Fruit fly (Drosophila melanogaster) whole organism, wandering third instar larva: ENCODE measurements around the gene Exn.

Experiments used
- Abd-B ChIP-seq: fragments of >200 bp; optimal IDR thresholded peaks from 2 replicates; lab custom pipeline; 2017; ENCODE audit warnings: missing biosample characterization, missing genetic modification characterization
- CG32264 ChIP-seq: fragments of 200-800 bp; sonication (Bioruptor generic); optimal IDR thresholded peaks from 2 replicates; lab custom pipeline; 2016; ENCODE audit warnings: missing biosample characterization, missing genetic modification characterization
- CG9705 ChIP-seq: fragments of 200-800 bp; sonication (Bioruptor generic); optimal IDR thresholded peaks from 2 replicates; lab custom pipeline; 2018; ENCODE audit warnings: missing biosample characterization, mild to moderate bottlenecking, missing genetic modification characterization
- CrebA ChIP-seq: fragments of 200-800 bp; sonication (Bioruptor generic); optimal IDR thresholded peaks from 2 replicates; lab custom pipeline; 2016; ENCODE audit warnings: missing biosample characterization, mild to moderate bottlenecking, missing genetic modification characterization, borderline replicate concordance
- Dfd ChIP-seq: fragments of >200 bp; optimal IDR thresholded peaks from 2 replicates; lab custom pipeline; 2017; ENCODE audit warnings: missing biosample characterization, missing genetic modification characterization
- Dif ChIP-seq: fragments of 200-275, 200-300 bp; sonication (Bioruptor generic); optimal IDR thresholded peaks from 2 replicates; lab custom pipeline; 2018; ENCODE audit warnings: missing biosample characterization, missing genetic modification characterization; ENCODE audit not compliant: partially characterized antibody
- GATAd ChIP-seq: sonication (Bioruptor generic); optimal IDR thresholded peaks from 2 replicates; lab custom pipeline; 2016; ENCODE audit warnings: missing biosample characterization, missing genetic modification characterization
- HLH106 ChIP-seq: fragments of 200-800 bp; optimal IDR thresholded peaks from 3 replicates; lab custom pipeline; 2019; ENCODE audit warnings: missing biosample characterization, mild to moderate bottlenecking, missing genetic modification characterization, moderate library complexity
- Hnf4 ChIP-seq: fragments of 200-800 bp; sonication (Bioruptor generic); optimal IDR thresholded peaks from 2 replicates; lab custom pipeline; 2016; ENCODE audit warnings: missing biosample characterization, mild to moderate bottlenecking, missing genetic modification characterization
- Hr78 ChIP-seq: fragments of >200 bp; optimal IDR thresholded peaks from 2 replicates; lab custom pipeline; 2017; ENCODE audit warnings: missing biosample characterization, missing genetic modification characterization
- Hr83 ChIP-seq: fragments of 200-300 bp; sonication (Bioruptor generic); optimal IDR thresholded peaks from 2 replicates; lab custom pipeline; 2016; ENCODE audit warnings: missing biosample characterization, mild to moderate bottlenecking, missing genetic modification characterization, moderate library complexity; ENCODE audit not compliant: poor library complexity, severe bottlenecking
- Jra ChIP-seq: sonication (Bioruptor generic); optimal IDR thresholded peaks from 2 replicates; lab custom pipeline; 2016; ENCODE audit warnings: missing biosample characterization, missing genetic modification characterization
- Mio ChIP-seq: sonication (Bioruptor generic); optimal IDR thresholded peaks from 2 replicates; lab custom pipeline; 2016; ENCODE audit warnings: missing biosample characterization, missing genetic modification characterization
- Myc ChIP-seq: fragments of >200 bp; optimal IDR thresholded peaks from 2 replicates; lab custom pipeline; 2017
- N ChIP-seq: fragments of >200 bp; optimal IDR thresholded peaks from 2 replicates; lab custom pipeline; 2018; ENCODE audit warnings: missing biosample characterization, missing external identifiers, missing genetic modification characterization
- OdsH ChIP-seq: fragments of 200-800 bp; sonication (Bioruptor generic); optimal IDR thresholded peaks from 2 replicates; lab custom pipeline; 2016; ENCODE audit warnings: missing biosample characterization, mild to moderate bottlenecking, missing genetic modification characterization
- Rel ChIP-seq, 2 experiments: fragments of 200-800 bp; sonication (Bioruptor generic) in 1 of 2; optimal IDR thresholded peaks; 2 replicates in 1 of 2; 3 replicates in 1 of 2; lab custom pipeline; 2016 to 2019; ENCODE audit warnings: mild to moderate bottlenecking in 2 of 2, missing biosample characterization in 2 of 2, missing genetic modification characterization in 2 of 2, moderate library complexity in 1 of 2
- Sp1 ChIP-seq: fragments of 200-800 bp; sonication (Bioruptor generic); optimal IDR thresholded peaks from 3 replicates; lab custom pipeline; 2019; ENCODE audit warnings: missing biosample characterization, mild to moderate bottlenecking, missing genetic modification characterization, moderate library complexity
- Vsx2 ChIP-seq: fragments of 200-300, 225-300 bp; sonication (Bioruptor generic); optimal IDR thresholded peaks from 2 replicates; lab custom pipeline; 2018; ENCODE audit warnings: missing biosample characterization, missing genetic modification characterization; ENCODE audit not compliant: partially characterized antibody
- br ChIP-seq: fragments of 200-800 bp; sonication (Bioruptor generic); optimal IDR thresholded peaks from 2 replicates; lab custom pipeline; 2016; ENCODE audit warnings: missing biosample characterization, missing genetic modification characterization
- brk ChIP-seq: fragments of 200-800 bp; sonication (Bioruptor generic); optimal IDR thresholded peaks from 2 replicates; lab custom pipeline; 2016; ENCODE audit warnings: missing biosample characterization, mild to moderate bottlenecking, missing genetic modification characterization
- dl ChIP-seq, 2 experiments: fragments of 175-275, 200-275 bp in 1 of 2; fragments of 200-275 bp in 1 of 2; sonication (Bioruptor generic); optimal IDR thresholded peaks; lab custom pipeline; 2018; ENCODE audit warnings: mild to moderate bottlenecking in 2 of 2, missing biosample characterization in 2 of 2, missing genetic modification characterization in 2 of 2, moderate library complexity in 2 of 2; ENCODE audit not compliant: partially characterized antibody in 2 of 2, insufficient read depth in 1 of 2
- dmrt93B ChIP-seq: fragments of 200-800 bp; sonication (Bioruptor generic); optimal IDR thresholded peaks from 2 replicates; lab custom pipeline; 2018; ENCODE audit warnings: missing biosample characterization, mild to moderate bottlenecking, missing genetic modification characterization
- dsf ChIP-seq: sonication (Bioruptor generic); optimal IDR thresholded peaks from 2 replicates; lab custom pipeline; 2016; ENCODE audit warnings: missing biosample characterization, missing genetic modification characterization, borderline replicate concordance
- ey ChIP-seq: fragments of 200-800 bp; sonication (Bioruptor generic); optimal IDR thresholded peaks from 2 replicates; lab custom pipeline; 2016; ENCODE audit warnings: missing biosample characterization, missing genetic modification characterization
- foxo ChIP-seq, 2 experiments: fragments of 200-800 bp; sonication (Bioruptor generic); optimal IDR thresholded peaks; 2 replicates in 1 of 2; 3 replicates in 1 of 2; lab custom pipeline; 2016 to 2017; ENCODE audit warnings: missing biosample characterization in 2 of 2, missing genetic modification characterization in 2 of 2
- fru ChIP-seq: fragments of 200-800 bp; sonication (Bioruptor generic); optimal IDR thresholded peaks from 3 replicates; lab custom pipeline; 2016; ENCODE audit warnings: missing biosample characterization, mild to moderate bottlenecking, missing genetic modification characterization
- h ChIP-seq: fragments of 200-800 bp; sonication (Bioruptor generic); optimal IDR thresholded peaks from 3 replicates; lab custom pipeline; 2016; ENCODE audit warnings: missing biosample characterization, mild to moderate bottlenecking, missing genetic modification characterization
- jim ChIP-seq: fragments of 175-275, 200-325 bp; sonication (Bioruptor generic); optimal IDR thresholded peaks from 2 replicates; lab custom pipeline; 2016; ENCODE audit warnings: missing biosample characterization, mild to moderate bottlenecking, missing genetic modification characterization
- lola ChIP-seq: fragments of >200 bp; optimal IDR thresholded peaks from 2 replicates; lab custom pipeline; 2017; ENCODE audit warnings: missing biosample characterization, missing genetic modification characterization
- pan ChIP-seq: fragments of >200 bp; optimal IDR thresholded peaks from 2 replicates; lab custom pipeline; 2017
- psq ChIP-seq: fragments of 200-800 bp; sonication (Bioruptor generic); optimal IDR thresholded peaks from 3 replicates; lab custom pipeline; 2017; ENCODE audit warnings: missing biosample characterization, mild to moderate bottlenecking, missing genetic modification characterization, moderate library complexity
- rgr ChIP-seq: fragments of 200-800 bp; sonication (Bioruptor generic); optimal IDR thresholded peaks from 3 replicates; lab custom pipeline; 2016; ENCODE audit warnings: missing biosample characterization, mild to moderate bottlenecking, missing genetic modification characterization
- sage ChIP-seq: fragments of 200-800 bp; sonication (Bioruptor generic); optimal IDR thresholded peaks from 2 replicates; lab custom pipeline; 2016; ENCODE audit warnings: missing biosample characterization, mild to moderate bottlenecking, missing genetic modification characterization
- sv ChIP-seq: fragments of 200-800 bp; sonication (Bioruptor generic); optimal IDR thresholded peaks from 3 replicates; lab custom pipeline; 2016; ENCODE audit warnings: missing biosample characterization, missing genetic modification characterization
- tai ChIP-seq: sonication (Bioruptor generic); optimal IDR thresholded peaks from 2 replicates; lab custom pipeline; 2016; ENCODE audit warnings: missing biosample characterization, missing genetic modification characterization
- usp ChIP-seq: fragments of >200 bp; optimal IDR thresholded peaks from 2 replicates; lab custom pipeline; 2017; ENCODE audit warnings: missing biosample characterization, missing genetic modification characterization
- woc ChIP-seq: sonication (Bioruptor generic); optimal IDR thresholded peaks from 2 replicates; lab custom pipeline; 2016; ENCODE audit warnings: missing biosample characterization, mild to moderate bottlenecking, missing genetic modification characterization

Gene Exn

DNA sequence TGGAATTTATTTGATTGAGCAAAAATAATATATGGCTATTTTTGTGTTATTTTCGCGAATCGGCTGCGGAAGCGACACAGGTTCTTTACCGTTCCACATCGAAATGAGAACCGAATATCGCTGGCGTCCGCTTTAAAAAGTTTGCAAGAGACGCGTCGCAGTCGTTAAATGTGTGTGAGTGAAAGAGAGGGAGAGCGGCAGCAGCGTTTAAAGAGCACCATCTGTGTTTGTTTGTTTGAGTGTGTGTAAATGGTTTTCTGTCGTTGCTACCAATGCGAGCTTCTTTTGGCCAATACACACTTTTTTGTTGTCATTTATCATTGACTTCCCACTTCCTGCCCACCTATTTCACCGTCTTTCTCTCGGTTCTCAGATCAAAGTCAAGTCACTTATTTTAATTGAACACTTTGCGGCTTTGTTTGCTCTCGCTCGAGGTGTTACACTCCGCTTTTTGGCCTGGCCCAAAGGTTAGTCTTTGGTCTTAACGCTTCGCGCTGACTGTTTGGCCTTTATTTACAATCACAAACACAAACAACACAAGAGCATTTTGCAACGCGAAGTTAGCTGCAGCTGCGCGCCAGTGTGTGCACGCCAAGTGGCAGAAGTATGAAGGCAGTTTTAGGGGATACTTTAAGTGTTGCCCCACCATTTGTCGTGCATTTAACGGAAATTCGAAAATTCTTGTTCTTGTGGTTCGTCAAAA, 42.4 kb downstream of the Exn start, which contains the start of gene CG3764:
Gene CG3764, minus strand, starts transcription at position 549 of the 703 bp plus-strand sequence.
- TF ChIP-seq Myc (lab: Kevin White, UChicago) (no peak), Dif (GFP tag; lab: Kevin White, UChicago) (peak; percentile 88), lola (GFP tag; lab: Kevin White, UChicago) (no peak), rgr (peak; percentile 86), dmrt93B (peak; percentile 79), fru (GFP tag; lab: Kevin White, UChicago) (peak; percentile 56), br (peak; percentile 65), Hnf4 (GFP tag; lab: Kevin White, UChicago) (no peak), dsf (GFP tag; lab: Kevin White, UChicago) (peak; percentile 12), ey (GFP tag; lab: Kevin White, UChicago) (peak; percentile 33), Hr83 (GFP tag; lab: Kevin White, UChicago) (peak; percentile 83), HLH106 (tag; lab: Kevin White, UChicago) (peak; percentile 69), h (GFP tag; lab: Kevin White, UChicago) (peak; percentile 75), Vsx2 (GFP tag; lab: Kevin White, UChicago) (no peak), woc (GFP tag; lab: Kevin White, UChicago) (no peak), dl (GFP tag; optimal IDR thresholded peaks at IDR 0.05; lab: Kevin White, UChicago; ENCODE audit: insufficient read depth in 1 of 2, partially characterized antibody in 2 of 2) (peak; percentile 71 to 86), Sp1 (peak; percentile 69), CG9705 (GFP tag; lab: Kevin White, UChicago) (peak; percentile 77), CrebA (GFP tag; lab: Kevin White, UChicago) (no peak), N (GFP tag; lab: Kevin White, UChicago) (no peak), OdsH (GFP tag; lab: Kevin White, UChicago) (peak; percentile 58), psq (peak; percentile 61), Rel (GFP tag; optimal IDR thresholded peaks at IDR 0.05; lab: Kevin White, UChicago) (peak; percentile 60), Rel (tag; optimal IDR thresholded peaks at IDR 0.05; lab: Kevin White, UChicago) (peak; percentile 80), foxo (GFP tag; optimal IDR thresholded peaks at IDR 0.05; lab: Kevin White, UChicago) (peak in 1 of 2 experiments; percentile 60)

DNA sequence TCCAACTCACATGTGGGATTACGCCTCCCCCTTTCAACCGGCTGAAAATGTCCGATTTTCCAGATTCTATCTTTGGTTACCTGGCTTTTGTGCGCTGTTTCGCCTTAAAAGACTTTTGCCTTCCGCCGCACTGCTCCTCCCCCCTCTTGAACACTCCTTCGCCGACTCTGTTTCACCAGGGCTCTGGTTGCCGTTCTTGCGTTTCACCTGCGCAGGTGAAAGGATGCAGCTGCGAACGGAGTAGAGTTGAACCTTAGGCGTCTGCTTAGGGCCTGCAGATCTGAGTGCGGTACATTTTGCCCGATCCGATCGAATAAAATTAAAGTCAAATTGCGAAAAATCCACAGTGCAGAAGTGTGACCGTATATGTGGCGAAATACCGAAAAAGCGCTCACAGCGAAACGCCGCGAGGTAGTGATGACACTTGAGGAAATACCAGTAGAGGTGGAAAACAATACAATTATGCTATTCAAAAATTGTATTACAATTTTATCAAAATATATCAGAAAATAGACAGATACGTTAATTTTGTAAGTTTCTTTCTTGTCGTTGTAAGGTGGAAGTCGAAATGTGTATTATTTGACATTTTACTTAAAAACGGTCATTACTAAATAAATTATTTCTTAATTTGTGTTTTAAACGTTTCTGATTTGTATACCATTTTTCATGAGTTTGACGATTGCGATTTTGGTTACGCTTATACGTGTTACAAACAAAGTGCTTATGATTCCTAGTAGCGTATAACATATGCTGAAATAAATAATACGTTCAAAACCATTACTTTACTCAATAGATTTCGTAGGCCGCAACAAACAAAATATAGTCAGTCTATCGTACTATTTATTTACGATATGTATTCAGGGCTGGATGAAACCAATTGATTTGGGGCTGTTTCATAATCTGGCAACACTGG, 46.1 kb downstream of the Exn start, which contains the start of the genes CG6664 and CG7728:
Gene CG6664, minus strand, starts transcription at position 518 of the 913 bp plus-strand sequence.
Gene CG7728, plus strand, starts transcription at position 874 of the 913 bp plus-strand sequence.
- TF ChIP-seq Hr83 (GFP tag; lab: Kevin White, UChicago) (peak; percentile 15), brk (GFP tag; lab: Kevin White, UChicago) (no peak), dmrt93B (peak; percentile 50), CG9705 (GFP tag; lab: Kevin White, UChicago) (no peak), Jra (GFP tag; lab: Kevin White, UChicago) (no peak), tai (GFP tag; lab: Kevin White, UChicago) (no peak), rgr (peak; percentile 9), usp (no peak), fru (GFP tag; lab: Kevin White, UChicago) (no peak), lola (GFP tag; lab: Kevin White, UChicago) (no peak), foxo (GFP tag; optimal IDR thresholded peaks at IDR 0.05; lab: Kevin White, UChicago) (peak in 1 of 2 experiments; percentile 72), N (GFP tag; lab: Kevin White, UChicago) (no peak), sage (no peak), sv (peak; percentile 38), Hr78 (no peak), GATAd (GFP tag; lab: Kevin White, UChicago) (no peak), psq (peak; percentile 47), Abd-B (GFP tag; lab: Kevin White, UChicago) (no peak), h (GFP tag; lab: Kevin White, UChicago) (peak; percentile 34), Sp1 (peak; percentile 56), CrebA (GFP tag; lab: Kevin White, UChicago) (no peak), OdsH (GFP tag; lab: Kevin White, UChicago) (peak; percentile 44), dsf (GFP tag; lab: Kevin White, UChicago) (no peak), Vsx2 (GFP tag; lab: Kevin White, UChicago) (no peak), Dif (GFP tag; lab: Kevin White, UChicago) (no peak), Rel (GFP tag; optimal IDR thresholded peaks at IDR 0.05; lab: Kevin White, UChicago) (no peak), Rel (tag; optimal IDR thresholded peaks at IDR 0.05; lab: Kevin White, UChicago) (peak; percentile 40), Hnf4 (GFP tag; lab: Kevin White, UChicago) (no peak), dl (GFP tag; optimal IDR thresholded peaks at IDR 0.05; lab: Kevin White, UChicago; ENCODE audit: insufficient read depth in 1 of 2, partially characterized antibody in 2 of 2) (no peak), ey (GFP tag; lab: Kevin White, UChicago) (peak; percentile 47), Myc (lab: Kevin White, UChicago) (peak; percentile 23), Dfd (no peak), pan (lab: Kevin White, UChicago) (no peak), Mio (GFP tag; lab: Kevin White, UChicago) (no peak), jim (GFP tag; lab: Kevin White, UChicago) (peak; percentile 4), CG32264 (GFP tag; lab: Kevin White, UChicago) (no peak), woc (GFP tag; lab: Kevin White, UChicago) (peak; percentile 84), HLH106 (tag; lab: Kevin White, UChicago) (peak; percentile 66), br (peak; percentile 5)
